Fruit fly (Drosophila melanogaster): ENCODE results near the gene HP1b.

HP1b gene

dm6 chrX:9080962-9081361 is at the start of gene HP1b, which contains the start of gene CG7246:
Gene HP1b (plus strand): TSS chrX:9081063.
Gene CG7246 (minus strand): TSS chrX:9081057.
- TF ChIP-seq rn (GFP tag; IDR thresholded peaks at IDR 0.05) (peak; percentile 38; the same call in 1 of the 2 replicates), CG8301 (tag; optimal IDR thresholded peaks at IDR 0.05) (peak; percentile 26), D1 (tag; optimal IDR thresholded peaks at IDR 0.05) (no peak), CG8159 (tag; optimal IDR thresholded peaks at IDR 0.05) (peak; percentile 52), CG13204 (GFP tag; optimal IDR thresholded peaks at IDR 0.05) (no peak), CG15710 (tag; optimal IDR thresholded peaks at IDR 0.05) (peak; percentile 62), Pif1B (GFP tag; optimal IDR thresholded peaks at IDR 0.05) (peak; percentile 59), CG12605 (GFP tag; IDR thresholded peaks at IDR 0.05) (0 out of 2 replicates have a peak, but pooled peaks have one; percentile 15), Pif1A (GFP tag; optimal IDR thresholded peaks at IDR 0.05) (peak; percentile 65), CG14655 (GFP tag; optimal IDR thresholded peaks at IDR 0.05) (no peak), fd96Ca (GFP tag; IDR thresholded peaks at IDR 0.05) (peak; percentile 76), CG10348 (GFP tag; IDR thresholded peaks at IDR 0.05) (no peak), gl (tag; optimal IDR thresholded peaks at IDR 0.05) (no peak), CG34367 (tag; optimal IDR thresholded peaks at IDR 0.05) (peak; percentile 18), CG32121 (GFP tag; IDR thresholded peaks at IDR 0.05) (peak; percentile 55; the same call in 1 of the 2 replicates), CG17806 (tag; optimal IDR thresholded peaks at IDR 0.05) (peak; percentile 67), EcR (GFP tag; optimal IDR thresholded peaks at IDR 0.05) (no peak), CG9948 (tag; optimal IDR thresholded peaks at IDR 0.05) (peak; percentile 37), Snoo (tag; optimal IDR thresholded peaks at IDR 0.05) (peak; percentile 45), Ets98B (GFP tag; IDR thresholded peaks at IDR 0.05) (peak; percentile 81), CG4496 (GFP tag; IDR thresholded peaks at IDR 0.05) (peak; percentile 79)

- TF ChIP-seq CG13204 (GFP tag; optimal IDR thresholded peaks at IDR 0.05) (no peak), CG32121 (GFP tag; IDR thresholded peaks at IDR 0.05) (no peak), CG17806 (tag; optimal IDR thresholded peaks at IDR 0.05) (no peak), fd96Ca (GFP tag; IDR thresholded peaks at IDR 0.05) (no peak), CG8301 (tag; optimal IDR thresholded peaks at IDR 0.05) (no peak), CG15710 (tag; optimal IDR thresholded peaks at IDR 0.05) (no peak), CG12605 (GFP tag; IDR thresholded peaks at IDR 0.05) (no peak), gl (tag; optimal IDR thresholded peaks at IDR 0.05) (no peak), Snoo (tag; optimal IDR thresholded peaks at IDR 0.05) (no peak), rn (GFP tag; IDR thresholded peaks at IDR 0.05) (no peak), Pif1A (GFP tag; optimal IDR thresholded peaks at IDR 0.05) (no peak), Pif1B (GFP tag; optimal IDR thresholded peaks at IDR 0.05) (no peak), D1 (tag; optimal IDR thresholded peaks at IDR 0.05) (no peak), CG8159 (tag; optimal IDR thresholded peaks at IDR 0.05) (no peak), CG14655 (GFP tag; optimal IDR thresholded peaks at IDR 0.05) (no peak), Ets98B (GFP tag; IDR thresholded peaks at IDR 0.05) (no peak)
Measured at dm6 chrX:9036113-9036512, 44.8 kb upstream of the HP1b start.

DNA sequence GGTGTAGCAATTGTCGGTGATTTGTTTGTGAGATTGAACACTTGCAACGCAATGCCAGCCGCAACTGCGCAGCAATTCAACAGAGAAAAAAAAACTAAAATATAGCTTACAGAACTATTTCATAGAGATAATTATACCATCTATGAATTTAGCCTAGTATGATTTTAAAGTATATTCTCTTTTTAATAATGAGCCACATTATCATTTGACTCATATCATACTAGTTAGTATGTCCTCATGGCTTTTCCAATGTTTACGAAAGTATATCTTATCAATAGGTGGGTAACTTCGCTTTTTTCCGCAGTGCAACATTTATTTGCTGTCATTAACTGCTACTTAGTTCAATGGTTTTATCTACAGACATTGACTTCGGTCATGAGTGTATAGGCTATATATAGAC is 42.1 kb upstream of the HP1b start:
- TF ChIP-seq Snoo (tag; optimal IDR thresholded peaks at IDR 0.05) (no peak), Pif1B (GFP tag; optimal IDR thresholded peaks at IDR 0.05) (no peak), EcR (GFP tag; optimal IDR thresholded peaks at IDR 0.05) (peak; percentile 48), CG14655 (GFP tag; optimal IDR thresholded peaks at IDR 0.05) (peak; percentile 32), CG8301 (tag; optimal IDR thresholded peaks at IDR 0.05) (peak; percentile 9), rn (GFP tag; IDR thresholded peaks at IDR 0.05) (no peak)

DNA sequence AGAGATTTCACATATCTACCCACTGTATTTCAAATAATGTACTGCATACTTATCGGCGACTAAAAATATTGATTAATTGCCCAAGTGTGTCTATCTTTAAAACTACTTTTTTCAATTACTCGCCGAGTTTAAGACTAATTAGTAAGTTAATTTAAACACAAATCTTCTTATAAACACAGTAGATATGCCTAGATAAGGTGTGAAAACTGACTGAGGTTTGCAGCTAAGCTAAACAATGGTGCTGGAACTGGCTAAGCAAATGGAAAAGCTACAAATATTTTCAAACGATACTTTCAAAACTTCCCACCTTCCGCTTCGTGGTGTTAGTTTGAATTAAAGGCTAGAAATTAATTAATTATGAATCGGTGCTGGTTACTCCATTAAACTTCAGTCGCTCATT is 40.0 kb upstream of the HP1b start:
- TF ChIP-seq CG10348 (GFP tag; IDR thresholded peaks at IDR 0.05) (no peak), CG8159 (tag; optimal IDR thresholded peaks at IDR 0.05) (no peak), CG14655 (GFP tag; optimal IDR thresholded peaks at IDR 0.05) (no peak), rn (GFP tag; IDR thresholded peaks at IDR 0.05) (no peak), CG15710 (tag; optimal IDR thresholded peaks at IDR 0.05) (no peak), CG13204 (GFP tag; optimal IDR thresholded peaks at IDR 0.05) (no peak), gl (tag; optimal IDR thresholded peaks at IDR 0.05) (no peak), CG12605 (GFP tag; IDR thresholded peaks at IDR 0.05) (no peak), CG4496 (GFP tag; IDR thresholded peaks at IDR 0.05) (no peak), CG9948 (tag; optimal IDR thresholded peaks at IDR 0.05) (no peak), Pif1A (GFP tag; optimal IDR thresholded peaks at IDR 0.05) (no peak), CG17806 (tag; optimal IDR thresholded peaks at IDR 0.05) (no peak), Pif1B (GFP tag; optimal IDR thresholded peaks at IDR 0.05) (no peak), D1 (tag; optimal IDR thresholded peaks at IDR 0.05) (no peak)

- TF ChIP-seq CG17806 (tag; optimal IDR thresholded peaks at IDR 0.05) (no peak), CG8159 (tag; optimal IDR thresholded peaks at IDR 0.05) (peak; percentile 38), CG9948 (tag; optimal IDR thresholded peaks at IDR 0.05) (peak; percentile 10), Pif1B (GFP tag; optimal IDR thresholded peaks at IDR 0.05) (peak; percentile 54), CG32121 (GFP tag; IDR thresholded peaks at IDR 0.05) (peak; percentile 47), Ets98B (GFP tag; IDR thresholded peaks at IDR 0.05) (no peak; the same call in 1 of the 2 replicates), CG13204 (GFP tag; optimal IDR thresholded peaks at IDR 0.05) (no peak), CG14655 (GFP tag; optimal IDR thresholded peaks at IDR 0.05) (peak; percentile 79), D1 (tag; optimal IDR thresholded peaks at IDR 0.05) (no peak), Pif1A (GFP tag; optimal IDR thresholded peaks at IDR 0.05) (peak; percentile 34), CG4496 (GFP tag; IDR thresholded peaks at IDR 0.05) (peak; percentile 49; the same call in 2 of the 3 replicates), rn (GFP tag; IDR thresholded peaks at IDR 0.05) (no peak), CG8301 (tag; optimal IDR thresholded peaks at IDR 0.05) (peak; percentile 60), CG15710 (tag; optimal IDR thresholded peaks at IDR 0.05) (peak; percentile 35)
Measured at dm6 chrX:9041789-9042456, 38.9 kb upstream of the HP1b start.

Measured in whole organism, pupa.